Worm (Caenorhabditis elegans): ENCODE results near the gene Y40H7A.10.
"Not testable (repeated sequence)": the region's sequence is repeated elsewhere in the genome, so short reads cannot be mapped to it uniquely, and the experiment has no call there.

DNA sequence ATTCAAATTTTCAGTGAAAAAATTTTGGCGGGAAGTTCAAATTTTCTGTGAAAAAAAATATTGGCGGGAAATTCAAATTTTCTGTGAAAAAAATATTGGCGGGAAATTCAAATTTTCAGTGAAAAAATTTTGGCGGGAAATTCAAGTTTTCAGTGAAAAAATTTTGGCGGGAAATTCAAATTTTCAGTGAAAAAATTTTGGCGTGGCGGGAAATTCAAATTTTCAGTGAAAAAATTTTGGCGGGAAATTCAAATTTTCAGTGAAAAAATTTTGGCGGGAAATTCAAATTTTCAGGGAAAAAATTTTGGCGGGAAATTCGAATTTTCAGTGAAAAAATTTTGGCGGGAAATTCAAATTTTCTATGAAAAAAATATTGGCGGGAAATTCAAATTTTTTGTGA, 25.9 kb downstream of the Y40H7A.10 start:
- not testable (repeated sequence) for TF ChIP-seq cog-1 (tag; optimal IDR thresholded peaks at IDR 0.05); T22C8.4 (GFP tag; IDR thresholded peaks at IDR 0.05); ref-1 (GFP tag; conservative IDR thresholded peaks at IDR 0.05); ztf-29 (GFP tag; IDR thresholded peaks at IDR 0.05); med-1 (GFP tag; optimal IDR thresholded peaks at IDR 0.05; ENCODE audit: insufficient read depth)
- peak; percentile 75; the same call in 1 of the 2 replicates for TF ChIP-seq tab-1 (GFP tag; IDR thresholded peaks at IDR 0.05)
- TF ChIP-seq flt-1 (GFP tag; IDR thresholded peaks at IDR 0.05): peak; percentile 41
- TF ChIP-seq ztf-23 (GFP tag; IDR thresholded peaks at IDR 0.05): peak; percentile 80
